Fruit fly (Drosophila melanogaster) S2 (cell line): ENCODE results near the gene sds22.

ENCODE experiments used
- CG8478 ChIP-seq: fragments of >200 bp; optimal IDR thresholded peaks from 2 replicates; lab custom pipeline; 2018
- CTCF ChIP-seq, 2 experiments: fragments of >200 bp; optimal IDR thresholded peaks; 2 replicates each; lab custom pipeline; 2018

- no peak for TF ChIP-seq CG8478
- TF ChIP-seq CTCF (optimal IDR thresholded peaks at IDR 0.05; lab: Kevin White, UChicago), result no peak
Observed at dm6 chr3R:17400675-17401118, 9.3 kb downstream of the sds22 start.
